Worm (Caenorhabditis elegans) whole organism, early embryonic: ENCODE results near the gene R07E5.6.

ENCODE experiments used
- F13C5.2 ChIP-seq: sonication (generic microtip); optimal IDR thresholded peaks from 2 replicates; lab custom pipeline; 2017; ENCODE audit warnings: mild to moderate bottlenecking, missing genetic modification characterization, inconsistent platforms, missing compliant biosample characterization
- ama-1 ChIP-seq: fragments of 150-350 bp; optimal IDR thresholded peaks from 2 replicates; lab custom pipeline; 2014
- ceh-13 ChIP-seq: fragments of 200-800 bp; sonication (Bioruptor generic); optimal IDR thresholded peaks from 2 replicates; lab custom pipeline; 2018; ENCODE audit warnings: mild to moderate bottlenecking, missing genetic modification characterization, missing compliant biosample characterization
- ceh-36 ChIP-seq: sonication (generic microtip); optimal IDR thresholded peaks from 2 replicates; lab custom pipeline; 2016; ENCODE audit warnings: missing genetic modification characterization, inconsistent platforms, missing compliant biosample characterization
- flt-1 ChIP-seq: fragments of 200-800 bp; sonication (Bioruptor generic); IDR thresholded peaks from 2 replicates; pipeline ENCODE4 v1.3.6; 2022; ENCODE audit warnings: missing genetic modification characterization, missing compliant biosample characterization
- hmg-4 ChIP-seq: fragments of 200-800 bp; sonication (Bioruptor generic); optimal IDR thresholded peaks from 2 replicates; lab custom pipeline; 2018; ENCODE audit warnings: mild to moderate bottlenecking, missing genetic modification characterization, missing compliant biosample characterization
- sea-1 ChIP-seq: fragments of 200-800 bp; sonication (Bioruptor generic); conservative IDR thresholded peaks from 2 replicates; pipeline ENCODE4 v1.3.6; 2022; ENCODE audit warnings: missing genetic modification characterization, missing compliant biosample characterization
- tra-4 ChIP-seq: sonication (generic microtip); optimal IDR thresholded peaks from 2 replicates; lab custom pipeline; 2017; ENCODE audit warnings: missing genetic modification characterization, missing compliant biosample characterization

DNA sequence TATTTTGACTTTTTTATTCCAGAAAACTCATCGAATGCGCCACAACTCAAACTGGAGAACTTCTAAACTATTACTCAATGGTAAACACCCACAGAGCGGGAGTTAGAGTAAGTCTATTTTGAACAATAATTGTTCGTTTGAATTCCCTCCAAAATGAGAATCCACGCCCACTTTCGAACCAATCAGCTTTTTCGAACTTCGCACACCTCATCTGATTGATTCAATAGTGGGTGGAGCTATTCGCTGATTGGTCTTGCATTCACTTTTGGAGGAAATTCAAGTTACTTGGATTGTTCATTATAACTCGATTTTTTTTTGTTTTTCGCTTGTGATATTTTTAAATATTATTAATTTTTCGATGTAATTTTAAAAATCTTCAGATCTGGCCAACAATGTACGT, 2.7 kb upstream of the R07E5.6 start:
- TF ChIP-seq flt-1 (GFP tag; lab: Robert Waterston, UW) (no peak), F13C5.2 (tag; lab: Kevin White, UChicago) (no peak), ceh-36 (tag; lab: Kevin White, UChicago) (no peak), ama-1 (no peak), sea-1 (GFP tag; lab: Robert Waterston, UW) (no peak), ceh-13 (GFP tag; lab: Kevin White, UChicago) (no peak), tra-4 (tag; lab: Kevin White, UChicago) (no peak), hmg-4 (GFP tag; lab: Kevin White, UChicago) (no peak)
